Worm (Caenorhabditis elegans) whole organism, young adult: Measurements from ENCODE around the gene memb-2.

ENCODE experiments used
- B0019.2 ChIP-seq: fragments of 200-800 bp; sonication (Bioruptor generic); conservative IDR thresholded peaks from 2 replicates; pipeline ENCODE4 v1.3.6; 2022; ENCODE audit warnings: missing genetic modification reagents, missing genetic modification characterization, missing compliant biosample characterization
- B0336.3 ChIP-seq: fragments of 200-800 bp; sonication (Bioruptor generic); IDR thresholded peaks from 2 replicates; pipeline ENCODE4 v1.3.6; 2022; ENCODE audit warnings: missing genetic modification characterization, missing compliant biosample characterization
- F10E7.11 ChIP-seq: sonication (generic microtip); optimal IDR thresholded peaks from 2 replicates; lab custom pipeline; 2017; ENCODE audit warnings: mild to moderate bottlenecking, missing genetic modification characterization, moderate library complexity, missing compliant biosample characterization
- F23B12.7 ChIP-seq: sonication (generic microtip); optimal IDR thresholded peaks from 2 replicates; lab custom pipeline; 2017; ENCODE audit warnings: missing genetic modification characterization, mild to moderate bottlenecking, missing compliant biosample characterization, antibody characterized with exemption, moderate library complexity; ENCODE audit not compliant: insufficient read depth
- F33H1.4 ChIP-seq: fragments of 200-800 bp; sonication (Bioruptor generic); IDR thresholded peaks from 2 replicates; pipeline ENCODE4 v1.3.6; 2022; ENCODE audit warnings: missing genetic modification reagents, missing genetic modification characterization, missing compliant biosample characterization
- F39B2.1 ChIP-seq: fragments of 200-800 bp; sonication (Bioruptor generic); IDR thresholded peaks from 2 replicates; pipeline ENCODE4 v1.3.6; 2022; ENCODE audit warnings: missing genetic modification reagents, missing genetic modification characterization, missing compliant biosample characterization
- F55B11.4 ChIP-seq: sonication (generic microtip); optimal IDR thresholded peaks from 2 replicates; lab custom pipeline; 2016; ENCODE audit warnings: missing compliant biosample characterization, missing genetic modification characterization, borderline replicate concordance; ENCODE audit not compliant: insufficient read depth
- F57A8.1 ChIP-seq: fragments of 200-800 bp; sonication (Bioruptor generic); optimal IDR thresholded peaks from 2 replicates; lab custom pipeline; 2018; ENCODE audit warnings: mild to moderate bottlenecking, missing genetic modification characterization, moderate library complexity, missing compliant biosample characterization
- F57C9.4 ChIP-seq: sonication (generic microtip); optimal IDR thresholded peaks from 2 replicates; lab custom pipeline; 2017; ENCODE audit warnings: mild to moderate bottlenecking, missing genetic modification characterization, missing compliant biosample characterization
- K12H6.12 ChIP-seq: fragments of 200-800 bp; sonication (Bioruptor generic); optimal IDR thresholded peaks from 2 replicates; lab custom pipeline; 2018; ENCODE audit warnings: mild to moderate bottlenecking, missing genetic modification characterization, missing compliant biosample characterization
- Y56A3A.18 ChIP-seq: fragments of 200-800 bp; sonication (Bioruptor generic); IDR thresholded peaks from 2 replicates; pipeline ENCODE4 v1.3.6; 2022; ENCODE audit warnings: missing genetic modification reagents, missing genetic modification characterization, missing compliant biosample characterization
- akir-1 ChIP-seq: fragments of 200-800 bp; sonication (Bioruptor generic); optimal IDR thresholded peaks from 2 replicates; lab custom pipeline; 2018; ENCODE audit warnings: mild to moderate bottlenecking, missing genetic modification characterization, moderate library complexity, missing compliant biosample characterization
- aptf-2 ChIP-seq: fragments of 200-800 bp; sonication (Bioruptor generic); conservative IDR thresholded peaks from 2 replicates; pipeline ENCODE4 v1.3.6; 2022; ENCODE audit warnings: missing genetic modification reagents, missing genetic modification characterization, missing compliant biosample characterization
- athp-1 ChIP-seq: sonication (generic microtip); optimal IDR thresholded peaks from 2 replicates; lab custom pipeline; 2017; ENCODE audit warnings: mild to moderate bottlenecking, missing genetic modification characterization, missing compliant biosample characterization
- attf-6 ChIP-seq: fragments of 200-800 bp; sonication (Bioruptor generic); IDR thresholded peaks from 2 replicates; pipeline ENCODE4 v1.3.6; 2022; ENCODE audit warnings: missing genetic modification reagents, missing genetic modification characterization, missing compliant biosample characterization
- bed-1 ChIP-seq: fragments of 200-800 bp; sonication (Bioruptor generic); IDR thresholded peaks from 2 replicates; pipeline ENCODE4 v1.3.6; 2022; ENCODE audit warnings: missing genetic modification reagents, missing genetic modification characterization, missing compliant biosample characterization
- cebp-2 ChIP-seq: fragments of 200-800 bp; sonication (Bioruptor generic); IDR thresholded peaks from 2 replicates; pipeline ENCODE4 v1.3.6; 2022; ENCODE audit warnings: missing genetic modification characterization, missing compliant biosample characterization
- ceh-27 ChIP-seq: fragments of 200-800 bp; sonication (Bioruptor generic); optimal IDR thresholded peaks from 2 replicates; lab custom pipeline; 2018; ENCODE audit warnings: mild to moderate bottlenecking, missing genetic modification characterization, moderate library complexity, missing compliant biosample characterization
- ceh-58 ChIP-seq: fragments of 200-800 bp; sonication (Bioruptor generic); IDR thresholded peaks from 2 replicates; pipeline ENCODE4 v1.3.6; 2022; ENCODE audit warnings: missing genetic modification characterization, missing compliant biosample characterization
- ceh-79 ChIP-seq: sonication (generic microtip); optimal IDR thresholded peaks from 2 replicates; lab custom pipeline; 2017; ENCODE audit warnings: mild to moderate bottlenecking, missing genetic modification characterization, missing compliant biosample characterization
- ceh-91 ChIP-seq: fragments of 200-800 bp; sonication (Bioruptor generic); IDR thresholded peaks from 2 replicates; pipeline ENCODE4 v1.3.6; 2022; ENCODE audit warnings: missing genetic modification reagents, missing genetic modification characterization, missing compliant biosample characterization
- chd-7 ChIP-seq: sonication (generic microtip); optimal IDR thresholded peaks from 2 replicates; lab custom pipeline; 2016; ENCODE audit warnings: mild to moderate bottlenecking, missing genetic modification characterization, moderate library complexity, missing compliant biosample characterization
- dpff-1 ChIP-seq: sonication (generic microtip); optimal IDR thresholded peaks from 2 replicates; lab custom pipeline; 2017; ENCODE audit warnings: mild to moderate bottlenecking, missing genetic modification characterization, missing compliant biosample characterization
- hlh-26 ChIP-seq: fragments of 200-800 bp; sonication (Bioruptor generic); conservative IDR thresholded peaks from 2 replicates; pipeline ENCODE4 v1.3.6; 2022; ENCODE audit warnings: missing genetic modification reagents, missing genetic modification characterization, missing compliant biosample characterization
- hmg-20 ChIP-seq: fragments of 200-800 bp; sonication (Bioruptor generic); IDR thresholded peaks from 2 replicates; pipeline ENCODE4 v1.3.6; 2022; ENCODE audit warnings: missing genetic modification reagents, missing genetic modification characterization, missing compliant biosample characterization
- hrde-1 ChIP-seq: sonication (generic microtip); optimal IDR thresholded peaks from 2 replicates; lab custom pipeline; 2016; ENCODE audit warnings: missing genetic modification characterization, mild to moderate bottlenecking, missing compliant biosample characterization, moderate library complexity, missing genotype, missing genetic modification reagents, borderline replicate concordance
- let-526 ChIP-seq: fragments of 200-800 bp; sonication (Bioruptor generic); IDR thresholded peaks from 2 replicates; pipeline ENCODE4 v1.3.6; 2022; ENCODE audit warnings: missing genetic modification reagents, missing genetic modification characterization, missing compliant biosample characterization
- lin-26 ChIP-seq: fragments of 200-800 bp; sonication (Bioruptor generic); IDR thresholded peaks from 2 replicates; pipeline ENCODE4 v1.3.6; 2022; ENCODE audit warnings: missing genetic modification reagents, missing genetic modification characterization, missing compliant biosample characterization
- lin-54 ChIP-seq: fragments of 200-800 bp; sonication (Bioruptor generic); optimal IDR thresholded peaks from 2 replicates; lab custom pipeline; 2018; ENCODE audit warnings: mild to moderate bottlenecking, missing genetic modification characterization, missing compliant biosample characterization
- madf-8 ChIP-seq: fragments of 200-800 bp; sonication (Bioruptor generic); conservative IDR thresholded peaks from 2 replicates; pipeline ENCODE4 v1.3.6; 2022; ENCODE audit warnings: missing genetic modification reagents, missing genetic modification characterization, missing compliant biosample characterization
- mes-4 ChIP-seq: sonication (generic microtip); optimal IDR thresholded peaks from 2 replicates; lab custom pipeline; 2016; ENCODE audit warnings: missing genotype, missing genetic modification characterization, missing compliant biosample characterization
- nfya-1 ChIP-seq: sonication (generic microtip); optimal IDR thresholded peaks from 2 replicates; lab custom pipeline; 2017; ENCODE audit warnings: antibody characterized with exemption, missing compliant biosample characterization, missing genetic modification characterization, borderline replicate concordance; ENCODE audit not compliant: insufficient read depth
- nhr-27 ChIP-seq: fragments of 200-800 bp; sonication (Bioruptor generic); optimal IDR thresholded peaks from 2 replicates; lab custom pipeline; 2018; ENCODE audit warnings: mild to moderate bottlenecking, missing genetic modification characterization, moderate library complexity, missing compliant biosample characterization
- pbrm-1 ChIP-seq: fragments of 200-800 bp; sonication (Bioruptor generic); IDR thresholded peaks from 2 replicates; pipeline ENCODE4 v1.3.6; 2022; ENCODE audit warnings: missing genetic modification reagents, missing genetic modification characterization, missing compliant biosample characterization
- pha-4 ChIP-seq: fragments of 150-350 bp; sonication (generic microtip); optimal IDR thresholded peaks from 2 replicates; lab custom pipeline; 2014; ENCODE audit warnings: missing biosample characterization, missing genetic modification reagents, missing genetic modification characterization
- rpc-1 ChIP-seq, 2 experiments: fragments of 150-350 bp in 1 of 2; sonication (generic microtip) in 1 of 2; optimal IDR thresholded peaks; 2 replicates each; lab custom pipeline; 2014 to 2018; ENCODE audit warnings: missing biosample characterization in 1 of 2, missing genetic modification characterization in 1 of 2, missing genetic modification reagents in 1 of 2, missing genotype in 1 of 2
- snpc-1.1 ChIP-seq: sonication (generic microtip); optimal IDR thresholded peaks from 2 replicates; lab custom pipeline; 2017; ENCODE audit warnings: missing genetic modification characterization, mild to moderate bottlenecking, missing compliant biosample characterization, antibody characterized with exemption, moderate library complexity, missing genotype, missing genetic modification reagents; ENCODE audit not compliant: insufficient read depth
- snpc-1.3 ChIP-seq: sonication (generic microtip); optimal IDR thresholded peaks from 2 replicates; lab custom pipeline; 2017; ENCODE audit warnings: missing genetic modification characterization, mild to moderate bottlenecking, missing compliant biosample characterization, antibody characterized with exemption, moderate library complexity, missing genotype, missing genetic modification reagents; ENCODE audit not compliant: insufficient read depth
- snpc-4 ChIP-seq, 5 experiments: fragments of 150-350 bp in 1 of 5; sonication (generic microtip) in 4 of 5; optimal IDR thresholded peaks; 2 replicates each; lab custom pipeline; 2014 to 2018; ENCODE audit warnings: missing genetic modification characterization in 5 of 5, missing biosample characterization in 3 of 5, antibody characterized with exemption in 2 of 5, mild to moderate bottlenecking in 2 of 5, missing compliant biosample characterization in 2 of 5, missing genotype in 2 of 5, moderate library complexity in 2 of 5, missing genetic modification reagents in 1 of 5
- tbp1 ChIP-seq: fragments of 200-800 bp; sonication (Bioruptor generic); optimal IDR thresholded peaks from 2 replicates; lab custom pipeline; 2018; ENCODE audit warnings: mild to moderate bottlenecking, missing genetic modification characterization, missing compliant biosample characterization
- unc-130 ChIP-seq: sonication (generic microtip); optimal IDR thresholded peaks from 2 replicates; lab custom pipeline; 2016; ENCODE audit warnings: missing genetic modification reagents, missing genetic modification characterization, missing compliant biosample characterization
- unc-62 ChIP-seq: fragments of 150-350 bp; optimal IDR thresholded peaks from 2 replicates; lab custom pipeline; 2014; ENCODE audit warnings: missing biosample characterization, missing genetic modification reagents, missing genetic modification characterization
- xnd-1 ChIP-seq: sonication (generic microtip); optimal IDR thresholded peaks from 2 replicates; lab custom pipeline; 2016; ENCODE audit warnings: missing genotype, missing genetic modification reagents, missing genetic modification characterization, missing compliant biosample characterization
- zfh-2 ChIP-seq: fragments of 200-800 bp; sonication (Bioruptor generic); conservative IDR thresholded peaks from 2 replicates; pipeline ENCODE4 v1.3.6; 2022; ENCODE audit warnings: missing genetic modification reagents, missing genetic modification characterization, missing compliant biosample characterization
- zim-3 ChIP-seq: sonication (generic microtip); optimal IDR thresholded peaks from 2 replicates; lab custom pipeline; 2017; ENCODE audit warnings: mild to moderate bottlenecking, missing genetic modification characterization, moderate library complexity, missing compliant biosample characterization
- ztf-18 ChIP-seq: sonication (generic microtip); optimal IDR thresholded peaks from 2 replicates; lab custom pipeline; 2016; ENCODE audit warnings: missing genotype, mild to moderate bottlenecking, missing genetic modification characterization, missing compliant biosample characterization

The memb-2 gene

ce11 chrV:5667337-5667736 lies 47.4 kb upstream of the memb-2 start (continued):
- TF ChIP-seq xnd-1 (tag; lab: Kevin White, UChicago) (peak; percentile 52), lin-26 (GFP tag; lab: Robert Waterston, UW) (peak; percentile 97), F55B11.4 (tag; lab: Kevin White, UChicago) (no peak), attf-6 (GFP tag; lab: Robert Waterston, UW) (peak; percentile 85), madf-8 (GFP tag; lab: Robert Waterston, UW) (no peak; the same call in 1 of the 2 replicates), ceh-27 (GFP tag; lab: Kevin White, UChicago) (no peak), lin-54 (peak; percentile 76), F10E7.11 (tag; lab: Kevin White, UChicago) (peak; percentile 85), unc-62 (GFP tag; lab: Kevin White, UChicago) (no peak), ceh-79 (tag; lab: Kevin White, UChicago) (peak; percentile 56), bed-1 (GFP tag; lab: Robert Waterston, UW) (no peak), F33H1.4 (GFP tag; lab: Robert Waterston, UW) (peak; percentile 63), snpc-4 (GFP tag; optimal IDR thresholded peaks at IDR 0.05; lab: Kevin White, UChicago) (peak; percentile 59), snpc-4 (tag; optimal IDR thresholded peaks at IDR 0.05; lab: Kevin White, UChicago) (peak in 1 of 4 experiments; percentile 56), hrde-1 (peak; percentile 84), zim-3 (tag; lab: Kevin White, UChicago) (peak; percentile 92), F57C9.4 (tag; lab: Kevin White, UChicago) (no peak), hlh-26 (no peak), dpff-1 (tag; lab: Kevin White, UChicago) (peak; percentile 56), nfya-1 (tag; lab: Kevin White, UChicago) (no peak), aptf-2 (GFP tag; lab: Robert Waterston, UW) (no peak), nhr-27 (tag; lab: Kevin White, UChicago) (no peak), rpc-1 (optimal IDR thresholded peaks at IDR 0.05; lab: Kevin White, UChicago) (peak; percentile 92), rpc-1 (tag; optimal IDR thresholded peaks at IDR 0.05; lab: Kevin White, UChicago) (peak; percentile 93), F23B12.7 (no peak), cebp-2 (GFP tag; lab: Robert Waterston, UW) (peak; percentile 94), snpc-1.1 (peak; percentile 30), pbrm-1 (GFP tag; lab: Robert Waterston, UW) (peak; percentile 77), akir-1 (GFP tag; lab: Kevin White, UChicago) (no peak), pha-4 (tag; lab: Kevin White, UChicago) (no peak), tbp1 (GFP tag; lab: Kevin White, UChicago) (peak; percentile 91), K12H6.12 (tag; lab: Kevin White, UChicago) (peak; percentile 3), B0019.2 (GFP tag; lab: Robert Waterston, UW) (no peak), F39B2.1 (0 out of 2 replicates have a peak, but pooled peaks have one; percentile 64), chd-7 (tag; lab: Kevin White, UChicago) (peak; percentile 77), F57A8.1 (no peak), unc-130 (GFP tag; lab: Kevin White, UChicago) (no peak), hmg-20 (peak; percentile 80; the same call in 1 of the 2 replicates), mes-4 (tag; lab: Kevin White, UChicago) (peak; percentile 76), B0336.3 (GFP tag; lab: Robert Waterston, UW) (peak; percentile 87), snpc-1.3 (tag; lab: Kevin White, UChicago) (peak; percentile 38), ceh-91 (GFP tag; lab: Robert Waterston, UW) (peak; percentile 26; the same call in 1 of the 2 replicates), ztf-18 (tag; lab: Kevin White, UChicago) (peak; percentile 56), athp-1 (tag; lab: Kevin White, UChicago) (peak; percentile 91), zfh-2 (no peak), Y56A3A.18 (GFP tag; lab: Robert Waterston, UW) (peak; percentile 60; the same call in 1 of the 2 replicates), ceh-58 (peak; percentile 92), let-526 (GFP tag; lab: Robert Waterston, UW) (no peak)
